Fruit fly (Drosophila melanogaster) whole organism, embryonic: Measurements from ENCODE around the gene PpV.

Source experiments
- BEAF-32 ChIP-seq: fragments of 200-800 bp; sonication (Bioruptor generic); optimal IDR thresholded peaks from 3 replicates; lab custom pipeline; 2017; ENCODE audit warnings: missing biosample characterization, missing genetic modification characterization, mild to moderate bottlenecking, moderate library complexity, missing genetic modification reagents
- Blimp-1 ChIP-seq: fragments of 200-800 bp; sonication (Bioruptor generic); optimal IDR thresholded peaks from 3 replicates; lab custom pipeline; 2018; ENCODE audit warnings: missing biosample characterization, missing genetic modification characterization, mild to moderate bottlenecking, moderate library complexity, missing genetic modification reagents
- CG11696 ChIP-seq: fragments of 200-800 bp; sonication (Bioruptor generic); IDR thresholded peaks from 2 replicates; pipeline ENCODE4 v1.3.6; 2022; ENCODE audit warnings: missing biosample characterization, missing genetic modification characterization
- CG12391 ChIP-seq: fragments of 200-800 bp; sonication (Bioruptor generic); optimal IDR thresholded peaks from 3 replicates; lab custom pipeline; 2018; ENCODE audit warnings: missing biosample characterization, mild to moderate bottlenecking, missing genetic modification characterization, moderate library complexity
- CG13287 ChIP-seq: fragments of 200-800 bp; sonication (Bioruptor generic); IDR thresholded peaks from 2 replicates; pipeline ENCODE4 v1.3.6; 2022; ENCODE audit warnings: missing biosample characterization, missing genetic modification characterization; ENCODE audit not compliant: partially characterized antibody
- CG13894 ChIP-seq: fragments of 200-800 bp; sonication (Bioruptor generic); optimal IDR thresholded peaks from 3 replicates; lab custom pipeline; 2018; ENCODE audit warnings: missing biosample characterization, mild to moderate bottlenecking, missing genetic modification characterization, moderate library complexity
- CG14441 ChIP-seq: fragments of 200-800 bp; sonication (Bioruptor generic); IDR thresholded peaks from 2 replicates; pipeline ENCODE4 v1.3.6; 2022; ENCODE audit warnings: missing biosample characterization, missing genetic modification characterization
- CG15601 ChIP-seq: fragments of 200-800 bp; sonication (Bioruptor generic); optimal IDR thresholded peaks from 3 replicates; lab custom pipeline; 2019; ENCODE audit warnings: missing biosample characterization, mild to moderate bottlenecking, missing genetic modification characterization, moderate library complexity
- CG17361 ChIP-seq: fragments of 200-800 bp; sonication (Bioruptor generic); IDR thresholded peaks from 3 replicates; pipeline ENCODE4 v1.3.6; 2022; ENCODE audit warnings: missing biosample characterization, missing genetic modification characterization
- CG17829 ChIP-seq: fragments of 200-800 bp; optimal IDR thresholded peaks from 2 replicates; lab custom pipeline; 2019; ENCODE audit warnings: missing biosample characterization, mild to moderate bottlenecking, missing genetic modification characterization, moderate library complexity
- CG2199 ChIP-seq: fragments of 200-800 bp; sonication (Bioruptor generic); IDR thresholded peaks from 3 replicates; pipeline ENCODE4 v1.3.6; 2022; ENCODE audit warnings: missing biosample characterization, missing genetic modification characterization
- CG2712 ChIP-seq: fragments of 200-800 bp; optimal IDR thresholded peaks from 3 replicates; lab custom pipeline; 2019; ENCODE audit warnings: missing biosample characterization, mild to moderate bottlenecking, missing genetic modification characterization, moderate library complexity
- CG30431 ChIP-seq: fragments of 200-800 bp; sonication (Bioruptor generic); optimal IDR thresholded peaks from 2 replicates; lab custom pipeline; 2017; ENCODE audit warnings: missing biosample characterization, missing genetic modification characterization
- CG31441 ChIP-seq: fragments of 200-800 bp; sonication (Bioruptor generic); IDR thresholded peaks from 2 replicates; pipeline ENCODE4 v1.3.6; 2022; ENCODE audit warnings: missing biosample characterization, missing genetic modification characterization
- CG33213 ChIP-seq: fragments of 200-800 bp; sonication (Bioruptor generic); optimal IDR thresholded peaks from 3 replicates; lab custom pipeline; 2016; ENCODE audit warnings: missing biosample characterization, missing genetic modification characterization
- CG3847 ChIP-seq: fragments of 200-800 bp; sonication (Bioruptor generic); IDR thresholded peaks from 2 replicates; pipeline ENCODE4 v1.3.6; 2022; ENCODE audit warnings: missing biosample characterization, missing genetic modification characterization
- CG4360 ChIP-seq: fragments of 200-800 bp; sonication (Bioruptor generic); IDR thresholded peaks from 2 replicates; pipeline ENCODE4 v1.3.6; 2022; ENCODE audit warnings: missing biosample characterization, missing genetic modification characterization
- CG4617 ChIP-seq: fragments of 200-800 bp; sonication (Bioruptor generic); optimal IDR thresholded peaks from 3 replicates; lab custom pipeline; 2016; ENCODE audit warnings: missing biosample characterization, missing genetic modification characterization, borderline replicate concordance
- CG7271 ChIP-seq: fragments of 200-800 bp; sonication (Bioruptor generic); optimal IDR thresholded peaks from 2 replicates; lab custom pipeline; 2018; ENCODE audit warnings: missing biosample characterization, mild to moderate bottlenecking, missing genetic modification characterization, moderate library complexity
- Doc3 ChIP-seq: fragments of 200-800 bp; sonication (Bioruptor generic); IDR thresholded peaks from 3 replicates; pipeline ENCODE4 v1.3.6; 2022; ENCODE audit warnings: missing biosample characterization, missing genetic modification characterization; ENCODE audit not compliant: partially characterized antibody
- Dp ChIP-seq: fragments of 200-800 bp; sonication (Bioruptor generic); optimal IDR thresholded peaks from 2 replicates; lab custom pipeline; 2018; ENCODE audit warnings: missing biosample characterization, mild to moderate bottlenecking, missing genetic modification characterization, moderate library complexity
- Dref ChIP-seq: fragments of 200-800 bp; sonication (Bioruptor generic); IDR thresholded peaks from 2 replicates; pipeline ENCODE4 v1.3.6; 2022; ENCODE audit warnings: missing biosample characterization, missing genetic modification characterization
- Ets97D ChIP-seq: fragments of 200-800 bp; sonication (Bioruptor generic); optimal IDR thresholded peaks from 3 replicates; lab custom pipeline; 2016; ENCODE audit warnings: missing biosample characterization, missing genetic modification characterization
- Fer1 ChIP-seq: fragments of 200-800 bp; sonication (Bioruptor generic); optimal IDR thresholded peaks from 2 replicates; lab custom pipeline; 2017; ENCODE audit warnings: missing biosample characterization, mild to moderate bottlenecking, missing genetic modification characterization
- HmgZ ChIP-seq: fragments of 200-800 bp; sonication (Bioruptor generic); optimal IDR thresholded peaks from 2 replicates; lab custom pipeline; 2018; ENCODE audit warnings: missing biosample characterization, mild to moderate bottlenecking, missing genetic modification characterization
- Hmr ChIP-seq: fragments of 200-800 bp; sonication (Bioruptor generic); optimal IDR thresholded peaks from 3 replicates; lab custom pipeline; 2017; ENCODE audit warnings: mild to moderate bottlenecking, missing biosample characterization, missing genetic modification reagents, missing genetic modification characterization
- MESR4 ChIP-seq: fragments of 200-800 bp; sonication (Bioruptor generic); optimal IDR thresholded peaks from 2 replicates; lab custom pipeline; 2018; ENCODE audit warnings: missing biosample characterization, mild to moderate bottlenecking, missing genetic modification characterization, moderate library complexity
- Mad ChIP-seq: fragments of 200-800 bp; sonication (Bioruptor generic); optimal IDR thresholded peaks from 2 replicates; lab custom pipeline; 2016; ENCODE audit warnings: missing biosample characterization, missing genetic modification characterization
- Mrtf ChIP-seq: fragments of 200-800 bp; sonication (Bioruptor generic); IDR thresholded peaks from 3 replicates; pipeline ENCODE4 v1.3.6; 2022; ENCODE audit warnings: missing biosample characterization, missing genetic modification characterization
- Optix ChIP-seq: fragments of 200-800 bp; sonication (Bioruptor generic); IDR thresholded peaks from 3 replicates; pipeline ENCODE4 v1.3.6; 2022; ENCODE audit warnings: missing biosample characterization, missing genetic modification characterization
- Pdp1 ChIP-seq, 2 experiments: fragments of 200-800 bp; sonication (Bioruptor generic); optimal IDR thresholded peaks; 3 replicates each; lab custom pipeline; 2016; ENCODE audit warnings: missing biosample characterization in 2 of 2, missing genetic modification characterization in 2 of 2, mild to moderate bottlenecking in 1 of 2, moderate library complexity in 1 of 2
- Scr ChIP-seq: fragments of 200-800 bp; sonication (Bioruptor generic); IDR thresholded peaks from 2 replicates; pipeline ENCODE4 v1.3.6; 2022; ENCODE audit warnings: missing biosample characterization, missing genetic modification characterization; ENCODE audit not compliant: partially characterized antibody
- abd-A ChIP-seq: fragments of 200-800 bp; sonication (Bioruptor generic); optimal IDR thresholded peaks from 3 replicates; lab custom pipeline; 2019; ENCODE audit warnings: missing biosample characterization, mild to moderate bottlenecking, missing genetic modification characterization, moderate library complexity
- dm ChIP-seq: fragments of 200-800 bp; sonication (Bioruptor generic); optimal IDR thresholded peaks from 3 replicates; lab custom pipeline; 2016; ENCODE audit warnings: missing biosample characterization, missing genetic modification characterization
- exex ChIP-seq: fragments of 200-800 bp; sonication (Bioruptor generic); optimal IDR thresholded peaks from 4 replicates; lab custom pipeline; 2018; ENCODE audit warnings: missing biosample characterization, mild to moderate bottlenecking, missing genetic modification characterization, moderate library complexity
- gfzf ChIP-seq: fragments of 200-800 bp; sonication (Bioruptor generic); optimal IDR thresholded peaks from 2 replicates; lab custom pipeline; 2016; ENCODE audit warnings: missing biosample characterization, mild to moderate bottlenecking, missing genetic modification characterization, moderate library complexity
- grn ChIP-seq: fragments of 200-800 bp; sonication (Bioruptor generic); optimal IDR thresholded peaks from 3 replicates; lab custom pipeline; 2017; ENCODE audit warnings: missing biosample characterization, missing genetic modification characterization
- inv ChIP-seq: fragments of 200-800 bp; sonication (Bioruptor generic); IDR thresholded peaks from 2 replicates; pipeline ENCODE4 v1.3.6; 2022; ENCODE audit warnings: missing biosample characterization, missing genetic modification characterization; ENCODE audit not compliant: partially characterized antibody
- knrl ChIP-seq: fragments of 200-800 bp; sonication (Bioruptor generic); IDR thresholded peaks from 3 replicates; pipeline ENCODE4 v1.3.6; 2022; ENCODE audit warnings: missing biosample characterization, missing genetic modification characterization; ENCODE audit not compliant: partially characterized antibody
- mam ChIP-seq: fragments of 200-800 bp; sonication (Bioruptor generic); optimal IDR thresholded peaks from 3 replicates; lab custom pipeline; 2016; ENCODE audit warnings: missing biosample characterization, missing genetic modification characterization
- nmo ChIP-seq: fragments of 200-800 bp; sonication (Bioruptor generic); optimal IDR thresholded peaks from 2 replicates; lab custom pipeline; 2018; ENCODE audit warnings: missing biosample characterization, mild to moderate bottlenecking, missing genetic modification characterization, moderate library complexity
- oc ChIP-seq: fragments of 200-800 bp; sonication (Bioruptor generic); optimal IDR thresholded peaks from 2 replicates; lab custom pipeline; 2018; ENCODE audit warnings: missing biosample characterization, mild to moderate bottlenecking, missing genetic modification characterization, moderate library complexity
- phol ChIP-seq: fragments of 200-800 bp; sonication (Bioruptor generic); optimal IDR thresholded peaks from 3 replicates; lab custom pipeline; 2018; ENCODE audit warnings: missing biosample characterization, mild to moderate bottlenecking, missing genetic modification characterization, moderate library complexity
- slou ChIP-seq: fragments of 200-800 bp; sonication (Bioruptor generic); optimal IDR thresholded peaks from 3 replicates; lab custom pipeline; 2016; ENCODE audit warnings: missing biosample characterization, missing genetic modification characterization
- sug ChIP-seq: fragments of 200-800 bp; optimal IDR thresholded peaks from 2 replicates; lab custom pipeline; 2019; ENCODE audit warnings: missing biosample characterization, mild to moderate bottlenecking, missing genetic modification characterization, moderate library complexity
- tap ChIP-seq: fragments of 200-800 bp; optimal IDR thresholded peaks from 3 replicates; lab custom pipeline; 2019; ENCODE audit warnings: missing biosample characterization, mild to moderate bottlenecking, missing genetic modification characterization, moderate library complexity
- trem ChIP-seq: fragments of 200-800 bp; optimal IDR thresholded peaks from 3 replicates; lab custom pipeline; 2019; ENCODE audit warnings: missing biosample characterization, mild to moderate bottlenecking, missing genetic modification characterization, moderate library complexity
- unc-4 ChIP-seq: fragments of 200-800 bp; sonication (Bioruptor generic); IDR thresholded peaks from 2 replicates; pipeline ENCODE4 v1.3.6; 2022; ENCODE audit warnings: missing biosample characterization, missing genetic modification characterization; ENCODE audit not compliant: partially characterized antibody
- zen ChIP-seq: fragments of 200-800 bp; sonication (Bioruptor generic); optimal IDR thresholded peaks from 3 replicates; lab custom pipeline; 2018; ENCODE audit warnings: missing biosample characterization, mild to moderate bottlenecking, missing genetic modification characterization, moderate library complexity

The PpV gene

dm6 chrX:6372769-6373197, at the start of gene PpV:
PpV (minus strand) TSS chrX:6372915.
- TF ChIP-seq CG31441 (GFP tag; lab: Robert Waterston, UW) (peak; percentile 31; the same call in 1 of the 2 replicates), CG11696 (GFP tag; lab: Robert Waterston, UW) (no peak), Hmr (peak; percentile 62), CG15601 (tag; lab: Kevin White, UChicago) (peak; percentile 60), Optix (no peak), CG13287 (GFP tag; lab: Robert Waterston, UW) (peak; percentile 58), phol (tag; lab: Kevin White, UChicago) (peak; percentile 64), sug (peak; percentile 36), inv (0 out of 2 replicates have a peak, but pooled peaks have one; percentile 29), oc (tag; lab: Kevin White, UChicago) (peak; percentile 15), Mad (GFP tag; lab: Kevin White, UChicago) (no peak), CG33213 (GFP tag; lab: Kevin White, UChicago) (peak; percentile 39), CG3847 (GFP tag; lab: Robert Waterston, UW) (peak; percentile 68), knrl (GFP tag; lab: Robert Waterston, UW) (peak; percentile 52; the same call in 1 of the 3 replicates), zen (tag; lab: Kevin White, UChicago) (peak; percentile 93), Blimp-1 (GFP tag; lab: Kevin White, UChicago) (no peak), Mrtf (no peak), CG4360 (GFP tag; lab: Robert Waterston, UW) (0 out of 2 replicates have a peak, but pooled peaks have one; percentile 9), mam (GFP tag; lab: Kevin White, UChicago) (no peak), Dref (peak; percentile 86), tap (tag; lab: Kevin White, UChicago) (no peak), CG4617 (peak; percentile 81), CG2199 (GFP tag; lab: Robert Waterston, UW) (no peak), exex (peak; percentile 86), CG2712 (tag; lab: Kevin White, UChicago) (peak; percentile 26), trem (tag; lab: Kevin White, UChicago) (peak; percentile 78), Ets97D (GFP tag; lab: Kevin White, UChicago) (peak; percentile 82), CG7271 (tag; lab: Kevin White, UChicago) (no peak), Dp (GFP tag; lab: Kevin White, UChicago) (peak; percentile 97), CG30431 (GFP tag; lab: Kevin White, UChicago) (no peak), nmo (GFP tag; lab: Kevin White, UChicago) (peak; percentile 47), CG14441 (GFP tag; lab: Robert Waterston, UW) (no peak), CG17361 (GFP tag; lab: Robert Waterston, UW) (0 out of 3 replicates have a peak, but pooled peaks have one; percentile 15), unc-4 (GFP tag; lab: Robert Waterston, UW) (peak; percentile 56; the same call in 1 of the 2 replicates), CG13894 (tag; lab: Kevin White, UChicago) (no peak), Doc3 (GFP tag; lab: Robert Waterston, UW) (0 out of 3 replicates have a peak, but pooled peaks have one; percentile 43), Fer1 (GFP tag; lab: Kevin White, UChicago) (no peak), Pdp1 (GFP tag; optimal IDR thresholded peaks at IDR 0.05; lab: Kevin White, UChicago) (peak in 1 of 2 experiments; percentile 22), CG17829 (tag; lab: Kevin White, UChicago) (peak; percentile 30), slou (GFP tag; lab: Kevin White, UChicago) (peak; percentile 6), MESR4 (GFP tag; lab: Kevin White, UChicago) (peak; percentile 72), grn (GFP tag; lab: Kevin White, UChicago) (no peak), gfzf (peak; percentile 84), abd-A (tag; lab: Kevin White, UChicago) (peak; percentile 85), HmgZ (tag; lab: Kevin White, UChicago) (peak; percentile 50), BEAF-32 (peak; percentile 74), CG12391 (tag; lab: Kevin White, UChicago) (peak; percentile 5), Scr (peak; percentile 58), dm (GFP tag; lab: Kevin White, UChicago) (peak; percentile 24)
